Fruit fly (Drosophila melanogaster) whole organism: ENCODE data around the gene CG18598.

Source experiments
- CG8478 ChIP-seq: fragments of >200 bp; optimal IDR thresholded peaks from 2 replicates; lab custom pipeline; 2018; ENCODE audit warnings: inconsistent platforms
- Dll ChIP-seq: fragments of >200 bp; optimal IDR thresholded peaks from 2 replicates; lab custom pipeline; 2017
- EcR ChIP-seq, 2 experiments: fragments of >200 bp; optimal IDR thresholded peaks; 2 replicates each; lab custom pipeline; 2017; ENCODE audit warnings: missing biosample characterization in 2 of 2, missing genetic modification characterization in 2 of 2, missing genetic modification reagents in 2 of 2
- pan ChIP-seq: fragments of >200 bp; optimal IDR thresholded peaks from 2 replicates; lab custom pipeline; 2017
- psq ChIP-seq: fragments of >200 bp; optimal IDR thresholded peaks from 2 replicates; lab custom pipeline; 2017
- usp ChIP-seq: fragments of >200 bp; optimal IDR thresholded peaks from 2 replicates; lab custom pipeline; 2017; ENCODE audit warnings: missing biosample characterization, missing genetic modification characterization, mixed read lengths

DNA sequence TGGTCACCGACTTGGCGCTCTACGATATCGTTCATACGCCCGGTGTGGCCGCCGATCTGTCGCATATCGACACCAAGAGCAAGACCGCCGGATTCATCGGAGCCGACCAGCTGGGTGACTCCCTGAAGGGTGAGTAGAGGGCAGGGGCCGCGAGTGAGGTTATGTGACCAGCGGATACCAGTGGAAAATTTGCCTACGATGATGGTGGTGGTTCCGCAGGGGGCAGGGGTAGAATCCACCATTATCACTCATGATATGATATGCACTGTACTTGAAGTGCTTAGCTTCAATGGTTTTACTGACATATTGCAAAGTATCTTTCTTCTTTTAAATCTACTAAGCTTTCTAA, 24.1 kb upstream of the CG18598 start:
- TF ChIP-seq psq (no peak), usp (GFP tag; lab: Kevin White, UChicago) (no peak), Dll (lab: Kevin White, UChicago) (no peak), pan (lab: Kevin White, UChicago) (no peak), EcR (GFP tag; optimal IDR thresholded peaks at IDR 0.05; lab: Kevin White, UChicago) (no peak), CG8478 (no peak)
